Fruit fly (Drosophila melanogaster) whole organism, pupa: ENCODE results near the gene CG31960.

Experiments used
- CG10348 ChIP-seq: fragments of 200-800 bp; sonication (Bioruptor generic); IDR thresholded peaks from 2 replicates; pipeline ENCODE4 v1.3.6; 2022; ENCODE audit warnings: missing biosample characterization, missing genetic modification characterization
- CG12605 ChIP-seq: fragments of 200-800 bp; sonication (Bioruptor generic); IDR thresholded peaks from 2 replicates; pipeline ENCODE4 v1.3.6; 2022; ENCODE audit warnings: missing biosample characterization, missing genetic modification characterization
- CG13204 ChIP-seq: fragments of 200-800 bp; sonication (Bioruptor generic); optimal IDR thresholded peaks from 2 replicates; lab custom pipeline; 2018; ENCODE audit warnings: missing biosample characterization, mild to moderate bottlenecking, missing genetic modification characterization, moderate library complexity
- CG14655 ChIP-seq: fragments of 200-800 bp; sonication (Bioruptor generic); optimal IDR thresholded peaks from 3 replicates; lab custom pipeline; 2017; ENCODE audit warnings: mild to moderate bottlenecking, missing biosample characterization, missing genetic modification reagents, missing genetic modification characterization
- CG15710 ChIP-seq: fragments of 200-800 bp; sonication (Bioruptor generic); optimal IDR thresholded peaks from 2 replicates; lab custom pipeline; 2018; ENCODE audit warnings: missing biosample characterization, mild to moderate bottlenecking, missing genetic modification characterization, moderate library complexity
- CG17806 ChIP-seq: fragments of 200-800 bp; sonication (Bioruptor generic); optimal IDR thresholded peaks from 2 replicates; lab custom pipeline; 2018; ENCODE audit warnings: missing biosample characterization, mild to moderate bottlenecking, missing genetic modification characterization, moderate library complexity
- CG32121 ChIP-seq: fragments of 200-800 bp; sonication (Bioruptor generic); IDR thresholded peaks from 2 replicates; pipeline ENCODE4 v1.3.6; 2022; ENCODE audit warnings: missing biosample characterization, missing genetic modification characterization
- CG34367 ChIP-seq: fragments of 200-800 bp; sonication (Bioruptor generic); optimal IDR thresholded peaks from 2 replicates; lab custom pipeline; 2018; ENCODE audit warnings: missing biosample characterization, mild to moderate bottlenecking, missing genetic modification characterization
- CG4496 ChIP-seq: fragments of 200-800 bp; sonication (Bioruptor generic); IDR thresholded peaks from 3 replicates; pipeline ENCODE4 v1.3.6; 2022; ENCODE audit warnings: missing biosample characterization, missing genetic modification characterization
- CG8159 ChIP-seq: fragments of 200-800 bp; sonication (Bioruptor generic); optimal IDR thresholded peaks from 3 replicates; lab custom pipeline; 2018; ENCODE audit warnings: missing biosample characterization, mild to moderate bottlenecking, missing genetic modification characterization, moderate library complexity
- CG8301 ChIP-seq: fragments of 200-800 bp; sonication (Bioruptor generic); optimal IDR thresholded peaks from 2 replicates; lab custom pipeline; 2018; ENCODE audit warnings: missing biosample characterization, mild to moderate bottlenecking, missing genetic modification characterization
- CG9948 ChIP-seq: fragments of 200-800 bp; sonication (Bioruptor generic); optimal IDR thresholded peaks from 2 replicates; lab custom pipeline; 2018; ENCODE audit warnings: missing biosample characterization, mild to moderate bottlenecking, missing genetic modification characterization, moderate library complexity
- D1 ChIP-seq: fragments of 200-800 bp; sonication (Bioruptor generic); optimal IDR thresholded peaks from 2 replicates; lab custom pipeline; 2018; ENCODE audit warnings: missing biosample characterization, mild to moderate bottlenecking, missing genetic modification characterization, moderate library complexity
- EcR ChIP-seq: fragments of 200-800 bp; sonication (Bioruptor generic); optimal IDR thresholded peaks from 3 replicates; lab custom pipeline; 2019; ENCODE audit warnings: missing biosample characterization, missing genetic modification characterization, mild to moderate bottlenecking, moderate library complexity, missing genetic modification reagents
- Ets98B ChIP-seq: fragments of 200-800 bp; sonication (Bioruptor generic); IDR thresholded peaks from 2 replicates; pipeline ENCODE4 v1.3.6; 2022; ENCODE audit warnings: missing biosample characterization, missing genetic modification characterization
- Pif1A ChIP-seq: fragments of 200-800 bp; sonication (Bioruptor generic); optimal IDR thresholded peaks from 3 replicates; lab custom pipeline; 2016; ENCODE audit warnings: missing biosample characterization, missing genetic modification characterization
- Pif1B ChIP-seq: fragments of 200-800 bp; sonication (Bioruptor generic); optimal IDR thresholded peaks from 3 replicates; lab custom pipeline; 2016; ENCODE audit warnings: missing biosample characterization, missing genetic modification characterization
- Snoo ChIP-seq: fragments of 200-800 bp; sonication (Bioruptor generic); optimal IDR thresholded peaks from 3 replicates; lab custom pipeline; 2017; ENCODE audit warnings: missing biosample characterization, mild to moderate bottlenecking, missing genetic modification characterization, inconsistent platforms
- fd96Ca ChIP-seq: fragments of 200-800 bp; sonication (Bioruptor generic); IDR thresholded peaks from 3 replicates; pipeline ENCODE4 v1.3.6; 2022; ENCODE audit warnings: missing biosample characterization, missing genetic modification characterization
- gl ChIP-seq: fragments of 200-800 bp; sonication (Bioruptor generic); optimal IDR thresholded peaks from 2 replicates; lab custom pipeline; 2018; ENCODE audit warnings: missing biosample characterization, mild to moderate bottlenecking, missing genetic modification characterization
- rn ChIP-seq: fragments of 200-800 bp; sonication (Bioruptor generic); IDR thresholded peaks from 2 replicates; pipeline ENCODE4 v1.3.6; 2022; ENCODE audit warnings: missing biosample characterization, missing genetic modification characterization

The CG31960 gene

DNA sequence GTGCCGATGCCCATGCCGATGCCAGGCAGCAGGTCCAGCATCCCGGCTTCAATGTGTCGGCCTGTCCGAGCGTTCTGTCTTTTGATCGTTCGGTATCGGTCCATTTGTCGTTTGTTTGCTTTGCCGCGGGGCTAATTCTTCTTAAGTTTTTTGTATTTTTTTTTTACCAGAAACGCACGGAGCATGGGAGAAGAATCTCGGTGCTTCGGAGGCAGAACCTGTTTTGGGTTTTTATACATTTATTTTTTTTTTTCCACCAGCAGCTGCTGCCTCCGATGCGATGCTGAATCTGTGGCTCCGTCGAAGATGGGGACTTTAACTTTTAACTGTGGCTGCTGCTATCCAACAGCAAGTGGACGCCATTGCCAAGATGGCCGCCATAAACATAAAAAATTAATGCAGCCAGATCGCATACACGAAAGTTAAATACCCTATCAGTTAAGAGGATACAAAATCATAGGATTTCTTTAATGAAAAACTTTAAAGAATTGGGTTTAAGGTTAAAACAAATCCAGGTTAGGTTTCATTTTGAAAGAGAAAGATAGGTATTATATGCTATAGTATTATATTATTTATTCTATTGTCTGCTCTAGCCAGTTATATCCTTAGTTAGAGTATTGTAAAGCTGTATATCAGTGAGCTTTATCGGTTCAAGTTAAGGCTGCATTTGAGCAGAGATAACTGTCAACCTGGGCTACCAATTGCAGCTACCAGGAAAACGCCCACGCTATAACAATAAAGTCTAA, 3.4 kb upstream of the CG31960 start:
- TF ChIP-seq CG9948 (tag; lab: Kevin White, UChicago) (peak; percentile 70), EcR (GFP tag; lab: Kevin White, UChicago) (peak; percentile 53), CG13204 (GFP tag; lab: Kevin White, UChicago) (peak; percentile 30), fd96Ca (no peak), Pif1B (GFP tag; lab: Kevin White, UChicago) (peak; percentile 30), CG34367 (tag; lab: Kevin White, UChicago) (peak; percentile 32), rn (GFP tag; lab: Robert Waterston, UW) (0 out of 2 replicates have a peak, but pooled peaks have one; percentile 22), CG17806 (tag; lab: Kevin White, UChicago) (peak; percentile 42), CG10348 (GFP tag; lab: Robert Waterston, UW) (no peak), CG32121 (GFP tag; lab: Robert Waterston, UW) (peak; percentile 52; the same call in 1 of the 2 replicates), gl (tag; lab: Kevin White, UChicago) (no peak), CG8301 (tag; lab: Kevin White, UChicago) (peak; percentile 44), CG14655 (GFP tag; lab: Kevin White, UChicago) (peak; percentile 51), Pif1A (GFP tag; lab: Kevin White, UChicago) (no peak), CG15710 (tag; lab: Kevin White, UChicago) (peak; percentile 82), CG8159 (tag; lab: Kevin White, UChicago) (peak; percentile 68), Snoo (peak; percentile 47), D1 (tag; lab: Kevin White, UChicago) (no peak), CG4496 (GFP tag; lab: Robert Waterston, UW) (peak; percentile 85), Ets98B (GFP tag; lab: Robert Waterston, UW) (peak; percentile 60), CG12605 (GFP tag; lab: Robert Waterston, UW) (no peak)

DNA sequence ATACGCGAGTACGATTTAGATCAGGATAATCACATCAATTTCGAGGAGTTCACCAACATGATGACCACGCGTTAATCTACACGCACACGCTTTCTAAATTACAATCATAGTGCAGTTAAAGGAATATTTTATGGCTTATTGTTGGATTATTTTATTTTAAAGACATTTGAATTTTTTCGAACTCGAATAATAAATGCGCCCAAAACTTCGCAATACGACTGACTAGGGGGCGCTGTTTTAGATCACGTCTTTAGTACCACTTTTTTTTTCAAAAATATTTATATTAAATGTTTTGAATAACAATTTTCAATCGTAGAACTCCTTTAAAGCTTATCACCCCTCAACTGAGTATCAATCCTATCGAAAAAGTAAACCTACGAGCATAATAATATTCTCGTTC, 655 bp downstream of the CG31960 start:
- TF ChIP-seq Snoo (no peak), rn (GFP tag; lab: Robert Waterston, UW) (no peak), CG8159 (tag; lab: Kevin White, UChicago) (no peak), CG32121 (GFP tag; lab: Robert Waterston, UW) (no peak), CG15710 (tag; lab: Kevin White, UChicago) (no peak), CG4496 (GFP tag; lab: Robert Waterston, UW) (no peak), Pif1A (GFP tag; lab: Kevin White, UChicago) (no peak), fd96Ca (no peak), Pif1B (GFP tag; lab: Kevin White, UChicago) (no peak), EcR (GFP tag; lab: Kevin White, UChicago) (no peak), CG34367 (tag; lab: Kevin White, UChicago) (no peak), CG17806 (tag; lab: Kevin White, UChicago) (no peak), CG8301 (tag; lab: Kevin White, UChicago) (no peak), CG14655 (GFP tag; lab: Kevin White, UChicago) (no peak), CG10348 (GFP tag; lab: Robert Waterston, UW) (no peak)
- TF ChIP-seq, all 21 proteins: peak for 0

DNA sequence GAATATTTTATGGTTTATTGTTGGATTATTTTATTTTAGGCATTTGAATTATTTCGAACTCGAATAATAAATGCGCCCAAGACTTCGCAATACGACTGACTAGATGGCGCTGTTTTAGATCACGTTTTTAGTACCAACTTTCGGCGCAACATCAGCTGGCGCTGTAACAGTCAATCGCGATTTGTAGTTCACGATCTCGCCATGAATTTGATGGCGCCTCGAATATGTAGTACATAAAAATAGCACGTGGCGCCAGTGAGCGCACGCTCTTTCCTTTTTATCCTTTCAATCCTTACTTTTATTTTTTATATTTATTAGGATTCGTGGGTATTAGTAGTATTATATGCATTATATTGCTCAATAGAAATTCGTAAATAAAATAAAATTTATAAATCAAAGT, 1.5 kb downstream of the CG31960 start:
- peak; percentile 86 for TF ChIP-seq CG4496 (GFP tag; lab: Robert Waterston, UW)
- TF ChIP-seq CG15710 (tag; lab: Kevin White, UChicago), result peak; percentile 53
- TF ChIP-seq Ets98B (GFP tag; lab: Robert Waterston, UW), result peak; percentile 20; the same call in 1 of the 2 replicates
- no peak for TF ChIP-seq D1 (tag; lab: Kevin White, UChicago)
- TF ChIP-seq CG17806 (tag; lab: Kevin White, UChicago), result peak; percentile 20
- TF ChIP-seq CG34367 (tag; lab: Kevin White, UChicago), result no peak
- peak; percentile 14; the same call in 1 of the 2 replicates for TF ChIP-seq CG12605 (GFP tag; lab: Robert Waterston, UW)
- peak; percentile 50 for TF ChIP-seq rn (GFP tag; lab: Robert Waterston, UW)
- peak; percentile 42 for TF ChIP-seq Snoo

DNA sequence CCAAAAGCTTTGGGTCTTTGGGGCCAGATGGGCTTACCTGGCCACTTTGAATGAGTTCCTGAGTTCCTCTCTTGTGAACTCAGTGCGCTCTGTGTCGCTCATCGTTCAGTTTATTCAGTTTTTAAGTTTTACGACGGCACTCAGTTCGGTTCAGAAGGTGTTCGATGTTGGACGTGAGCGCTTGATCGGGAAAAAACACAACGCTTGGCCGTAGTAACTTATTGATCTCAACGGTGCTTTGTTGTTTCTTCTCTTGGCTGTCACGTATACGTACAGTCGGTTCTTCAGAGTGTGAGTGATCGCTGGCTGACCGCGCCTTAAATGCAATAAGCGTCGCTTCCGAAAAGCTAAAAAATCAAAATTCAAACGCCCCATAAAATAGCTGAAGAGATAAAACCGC, 2.3 kb downstream of the CG31960 start, which contains the start of gene bark:
bark (plus strand) TSS at position 140 of the 400 bp plus-strand sequence.
- TF ChIP-seq gl (tag; lab: Kevin White, UChicago) (peak; percentile 25), CG32121 (GFP tag; lab: Robert Waterston, UW) (peak; percentile 62), fd96Ca (0 out of 3 replicates have a peak, but pooled peaks have one; percentile 39), CG4496 (GFP tag; lab: Robert Waterston, UW) (0 out of 3 replicates have a peak, but pooled peaks have one; percentile 40), CG15710 (tag; lab: Kevin White, UChicago) (no peak), Ets98B (GFP tag; lab: Robert Waterston, UW) (peak; percentile 71; the same call in 1 of the 2 replicates), CG8159 (tag; lab: Kevin White, UChicago) (no peak), CG12605 (GFP tag; lab: Robert Waterston, UW) (0 out of 2 replicates have a peak, but pooled peaks have one; percentile 22), rn (GFP tag; lab: Robert Waterston, UW) (no peak), CG8301 (tag; lab: Kevin White, UChicago) (no peak), D1 (tag; lab: Kevin White, UChicago) (no peak), Pif1B (GFP tag; lab: Kevin White, UChicago) (peak; percentile 60), CG10348 (GFP tag; lab: Robert Waterston, UW) (no peak), CG14655 (GFP tag; lab: Kevin White, UChicago) (no peak), CG13204 (GFP tag; lab: Kevin White, UChicago) (peak; percentile 55), CG34367 (tag; lab: Kevin White, UChicago) (no peak), Snoo (no peak), Pif1A (GFP tag; lab: Kevin White, UChicago) (peak; percentile 64), CG9948 (tag; lab: Kevin White, UChicago) (no peak), CG17806 (tag; lab: Kevin White, UChicago) (no peak), EcR (GFP tag; lab: Kevin White, UChicago) (peak; percentile 48)
